Worm (Caenorhabditis elegans): ENCODE measurements around the gene best-16.
A peak's percentile ranks its signal among the peaks of the same experiment; 100 is the strongest.

best-16 gene

DNA sequence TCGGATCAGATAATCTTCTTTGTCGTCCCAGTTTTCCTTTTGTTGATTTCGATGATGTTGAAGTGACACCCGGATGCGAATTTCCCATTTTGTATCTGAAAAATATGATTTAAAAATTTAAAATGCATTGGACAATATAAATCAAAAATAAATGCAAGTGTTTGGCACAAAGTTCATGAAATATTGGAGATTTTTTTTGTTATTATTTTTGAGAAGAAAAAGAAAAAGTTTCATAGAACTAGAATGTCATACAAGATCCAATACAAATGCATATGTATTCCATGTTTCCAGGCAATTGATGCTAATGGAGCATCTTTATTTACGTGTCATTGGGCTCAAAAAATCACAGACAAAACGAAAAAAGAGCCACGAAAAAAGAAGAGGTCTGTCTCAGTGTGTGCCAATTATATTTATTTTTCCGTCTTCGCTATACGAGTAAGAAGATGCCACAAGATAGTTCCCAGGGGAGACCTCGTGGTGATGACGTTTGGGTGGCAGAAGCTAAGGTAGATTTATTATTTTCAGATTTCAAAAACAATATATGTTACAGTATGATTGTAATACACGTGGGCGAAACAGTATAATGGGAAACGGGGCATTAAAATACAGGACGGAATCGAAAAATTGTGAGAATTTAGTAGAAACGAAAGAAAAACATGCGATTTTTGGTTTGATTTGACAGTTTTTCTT is 23.9 kb upstream of the best-16 start, which contains the start of the genes glb-23 and R13A1.1:
glb-23 (minus strand) TSS at position 101 of the 690 bp plus-strand sequence.
R13A1.1 (plus strand) TSS at position 640 of the 690 bp plus-strand sequence.
- TF ChIP-seq lin-26 (GFP tag; IDR thresholded peaks at IDR 0.05) (no peak), F37B4.10 (GFP tag; IDR thresholded peaks at IDR 0.05) (no peak), dpff-1 (tag; optimal IDR thresholded peaks at IDR 0.05) (no peak)

DNA sequence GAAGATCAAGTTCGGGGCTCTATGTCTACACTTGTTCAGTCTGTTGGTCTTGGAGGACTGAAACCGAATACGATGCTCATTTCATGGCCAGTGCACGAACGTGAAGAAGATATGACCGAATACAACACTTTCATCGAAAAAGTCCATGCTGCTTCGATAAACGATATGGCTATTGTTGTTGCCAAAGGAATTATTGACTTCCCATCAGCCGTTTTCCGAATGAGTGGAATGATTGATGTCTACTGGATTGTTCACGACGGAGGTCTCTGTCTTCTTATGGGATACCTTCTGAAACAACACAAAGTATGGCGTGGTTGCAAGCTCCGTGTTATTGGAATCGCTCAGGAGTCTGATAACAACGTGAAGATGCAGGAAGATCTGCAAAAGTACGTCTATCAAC is 20.6 kb upstream of the best-16 start:
- no peak for TF ChIP-seq snpc-1.1 (tag; optimal IDR thresholded peaks at IDR 0.05; ENCODE audit: insufficient read depth)
- TF ChIP-seq madf-10 (tag; optimal IDR thresholded peaks at IDR 0.05), result no peak
- TF ChIP-seq F23B12.7 (tag; optimal IDR thresholded peaks at IDR 0.05; ENCODE audit: insufficient read depth), result no peak
- TF ChIP-seq lin-35 (GFP tag; optimal IDR thresholded peaks at IDR 0.05), result no peak
- no peak for TF ChIP-seq F55B11.4 (tag; optimal IDR thresholded peaks at IDR 0.05; ENCODE audit: borderline replicate concordance, insufficient read depth)
- TF ChIP-seq ama-1 (optimal IDR thresholded peaks at IDR 0.05), result no peak
- TF ChIP-seq ama-1 (GFP tag; optimal IDR thresholded peaks at IDR 0.05), result no peak
- TF ChIP-seq F22D6.2 (tag; optimal IDR thresholded peaks at IDR 0.05), result no peak
- no peak for TF ChIP-seq ceh-27 (GFP tag; optimal IDR thresholded peaks at IDR 0.05)
- no peak for TF ChIP-seq Y95B8A.8 (GFP tag; IDR thresholded peaks at IDR 0.05)
- TF ChIP-seq lsy-27 (tag; optimal IDR thresholded peaks at IDR 0.05; ENCODE audit: borderline replicate concordance, insufficient read depth), result no peak
- no peak for TF ChIP-seq lin-40 (tag; optimal IDR thresholded peaks at IDR 0.05)
- TF ChIP-seq ceh-100 (GFP tag; IDR thresholded peaks at IDR 0.05), result no peak
- no peak for TF ChIP-seq zim-3 (tag; optimal IDR thresholded peaks at IDR 0.05)
- no peak for TF ChIP-seq egl-44 (GFP tag; IDR thresholded peaks at IDR 0.05)
- no peak for TF ChIP-seq lir-1 (GFP tag; conservative IDR thresholded peaks at IDR 0.05)
- no peak for TF ChIP-seq ztf-28 (GFP tag; IDR thresholded peaks at IDR 0.05)
- no peak for TF ChIP-seq nfya-1 (tag; optimal IDR thresholded peaks at IDR 0.05; ENCODE audit: borderline replicate concordance, insufficient read depth)
- TF ChIP-seq nhr-27 (tag; optimal IDR thresholded peaks at IDR 0.05), result no peak
- TF ChIP-seq ztf-25 (GFP tag; IDR thresholded peaks at IDR 0.05), result no peak

DNA sequence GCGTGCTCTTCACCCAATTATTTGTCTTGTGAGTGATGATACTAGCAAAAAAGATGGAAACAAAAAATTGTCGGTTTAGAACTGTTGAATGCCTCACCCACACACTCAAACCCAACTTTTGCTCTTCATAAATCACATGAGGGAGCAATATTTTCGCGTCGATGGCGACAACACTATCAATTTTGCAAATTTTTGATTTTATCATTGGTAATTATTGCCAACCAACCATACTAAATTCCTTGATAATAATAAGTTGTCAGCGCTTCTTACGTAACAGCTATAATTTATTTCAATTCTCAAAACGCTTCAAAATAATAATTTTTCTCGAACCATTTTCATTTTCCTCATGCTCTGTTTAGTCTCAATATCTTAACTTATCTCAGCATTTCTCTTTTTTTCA is 17.1 kb upstream of the best-16 start:
- TF ChIP-seq ztf-3 (GFP tag; optimal IDR thresholded peaks at IDR 0.05) (no peak), nhr-80 (tag; optimal IDR thresholded peaks at IDR 0.05) (peak; percentile 37), ets-4 (GFP tag; optimal IDR thresholded peaks at IDR 0.05) (no peak)

- TF ChIP-seq madf-6 (GFP tag; IDR thresholded peaks at IDR 0.05) (peak; percentile 90), xnd-1 (tag; optimal IDR thresholded peaks at IDR 0.05) (peak; percentile 42), aptf-2 (GFP tag; conservative IDR thresholded peaks at IDR 0.05) (peak; percentile 83), die-1 (tag; optimal IDR thresholded peaks at IDR 0.05) (peak; percentile 5), hmg-1.2 (GFP tag; IDR thresholded peaks at IDR 0.05) (peak; percentile 38; the same call in 1 of the 2 replicates), hsf-1 (GFP tag; IDR thresholded peaks at IDR 0.05) (no peak), T26A5.8 (tag; optimal IDR thresholded peaks at IDR 0.05) (no peak), Y79H2A.3 (GFP tag; conservative IDR thresholded peaks at IDR 0.05) (no peak), ceh-91 (GFP tag; IDR thresholded peaks at IDR 0.05) (0 out of 2 replicates have a peak, but pooled peaks have one; percentile 16), snpc-1.1 (tag; optimal IDR thresholded peaks at IDR 0.05; ENCODE audit: insufficient read depth) (no peak), madf-8 (GFP tag; conservative IDR thresholded peaks at IDR 0.05) (peak; percentile 67), nhr-179 (tag; optimal IDR thresholded peaks at IDR 0.05) (no peak), efl-1 (GFP tag; optimal IDR thresholded peaks at IDR 0.05) (peak; percentile 81)
Measured at ce11 chrIV:7211313-7211712, 15.7 kb upstream of the best-16 start.

Data from whole organism, young adult.